Fruit fly (Drosophila melanogaster) whole organism, wandering third instar larva: Measurements from ENCODE around the gene CG32354.

Experiments used
- CG9705 ChIP-seq: fragments of 200-800 bp; sonication (Bioruptor generic); optimal IDR thresholded peaks from 2 replicates; lab custom pipeline; 2018; ENCODE audit warnings: missing biosample characterization, mild to moderate bottlenecking, missing genetic modification characterization
- Hr78 ChIP-seq: fragments of >200 bp; optimal IDR thresholded peaks from 2 replicates; lab custom pipeline; 2017; ENCODE audit warnings: missing biosample characterization, missing genetic modification characterization
- dmrt93B ChIP-seq: fragments of 200-800 bp; sonication (Bioruptor generic); optimal IDR thresholded peaks from 2 replicates; lab custom pipeline; 2018; ENCODE audit warnings: missing biosample characterization, mild to moderate bottlenecking, missing genetic modification characterization
- fru ChIP-seq: fragments of 200-800 bp; sonication (Bioruptor generic); optimal IDR thresholded peaks from 3 replicates; lab custom pipeline; 2016; ENCODE audit warnings: missing biosample characterization, mild to moderate bottlenecking, missing genetic modification characterization
- usp ChIP-seq: fragments of >200 bp; optimal IDR thresholded peaks from 2 replicates; lab custom pipeline; 2017; ENCODE audit warnings: missing biosample characterization, missing genetic modification characterization

DNA sequence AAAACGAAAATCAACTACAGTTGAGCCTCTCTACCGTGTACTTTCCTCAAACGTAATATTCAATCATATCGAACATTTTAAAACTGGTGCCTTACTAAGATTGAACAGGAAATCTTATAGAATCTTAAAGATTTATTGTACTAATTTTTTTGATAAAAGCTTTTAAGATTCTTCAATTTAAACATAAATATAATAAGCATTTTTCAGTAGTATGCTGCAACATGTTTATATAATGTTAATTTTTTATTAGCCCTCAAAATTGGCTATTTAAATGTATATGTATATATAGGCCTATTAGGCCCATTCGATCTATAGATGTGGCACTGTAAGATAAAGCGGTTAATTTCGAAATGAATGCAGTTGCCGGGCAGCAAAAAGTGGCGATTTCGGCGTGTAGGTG is 50.5 kb downstream of the CG32354 start:
- no peak for TF ChIP-seq Hr78 (GFP tag; lab: Kevin White, UChicago)
- no peak for TF ChIP-seq dmrt93B (GFP tag; lab: Kevin White, UChicago)
- TF ChIP-seq CG9705 (GFP tag; lab: Kevin White, UChicago): no peak
- TF ChIP-seq usp (GFP tag; lab: Kevin White, UChicago): no peak
- no peak for TF ChIP-seq fru
